Worm (Caenorhabditis elegans) whole organism, late embryonic: ENCODE results near the gene F13D11.3.

Experiments used
- ets-4 ChIP-seq: sonication (generic microtip); optimal IDR thresholded peaks from 2 replicates; lab custom pipeline; 2016; ENCODE audit warnings: missing genetic modification characterization, missing compliant biosample characterization
- ttx-3 ChIP-seq: sonication (generic microtip); optimal IDR thresholded peaks from 2 replicates; lab custom pipeline; 2016; ENCODE audit warnings: missing genetic modification reagents, missing genetic modification characterization, missing compliant biosample characterization

DNA sequence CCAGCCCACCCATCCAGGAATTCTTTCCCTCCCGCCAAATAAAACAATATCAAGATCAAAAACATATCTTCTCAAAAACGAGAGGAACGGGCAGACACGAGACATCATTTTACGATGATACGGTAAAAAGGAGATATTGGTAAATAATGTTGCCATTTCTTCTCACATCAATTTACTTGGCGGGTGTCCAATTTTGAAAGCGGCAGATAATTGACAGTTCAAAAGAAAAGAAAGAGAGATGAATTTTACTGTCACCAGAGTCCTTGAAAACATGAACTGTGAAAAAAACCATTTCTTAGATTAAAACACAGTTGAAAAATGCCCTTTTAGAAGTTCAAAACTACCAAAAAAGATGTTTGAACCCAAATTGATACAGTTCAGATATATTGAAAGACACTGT is 5.0 kb upstream of the F13D11.3 start:
- TF ChIP-seq ets-4 (tag; lab: Kevin White, UChicago) (no peak), ttx-3 (tag; lab: Kevin White, UChicago) (no peak)
